Worm (Caenorhabditis elegans) whole organism, L3 larva: ENCODE results near the gene F53F4.11.

Experiments
- ZK546.5 ChIP-seq: sonication (generic microtip); optimal IDR thresholded peaks from 2 replicates; lab custom pipeline; 2017; ENCODE audit warnings: missing biosample characterization, missing genetic modification characterization
- ama-1 ChIP-seq: fragments of 150-350 bp; optimal IDR thresholded peaks from 2 replicates; lab custom pipeline; 2018
- egl-27 ChIP-seq: sonication (generic microtip); optimal IDR thresholded peaks from 4 replicates; lab custom pipeline; 2017; ENCODE audit warnings: missing biosample characterization, missing genetic modification reagents, missing genetic modification characterization
- elt-3 ChIP-seq, 3 experiments: fragments of 150-350 bp in 1 of 3; sonication (generic microtip) in 2 of 3; optimal IDR thresholded peaks; 2 replicates in 2 of 3; 4 replicates in 1 of 3; lab custom pipeline; 2014 to 2017; ENCODE audit warnings: missing biosample characterization in 3 of 3, missing genetic modification characterization in 3 of 3
- fos-1 ChIP-seq: fragments of 150-350 bp; optimal IDR thresholded peaks from 2 replicates; lab custom pipeline; 2014; ENCODE audit warnings: missing biosample characterization, missing genetic modification characterization
- lin-15B ChIP-seq: fragments of 150-350 bp; optimal IDR thresholded peaks from 2 replicates; lab custom pipeline; 2014; ENCODE audit warnings: missing biosample characterization, missing genetic modification characterization
- mdl-1 ChIP-seq: fragments of 150-350 bp; optimal IDR thresholded peaks from 2 replicates; lab custom pipeline; 2014; ENCODE audit warnings: missing biosample characterization, missing genetic modification characterization
- nhr-237 ChIP-seq: fragments of 150-350 bp; optimal IDR thresholded peaks from 2 replicates; lab custom pipeline; 2014; ENCODE audit warnings: missing biosample characterization, missing genetic modification characterization
- nhr-77 ChIP-seq: fragments of 150-350 bp; optimal IDR thresholded peaks from 2 replicates; lab custom pipeline; 2014; ENCODE audit warnings: missing biosample characterization, missing genetic modification characterization
- pha-4 ChIP-seq: fragments of 150-350 bp; optimal IDR thresholded peaks from 2 replicates; lab custom pipeline; 2014; ENCODE audit warnings: missing biosample characterization, missing genetic modification reagents, missing genetic modification characterization
- unc-39 ChIP-seq: sonication (generic microtip); optimal IDR thresholded peaks from 4 replicates; lab custom pipeline; 2017; ENCODE audit warnings: missing biosample characterization, missing genetic modification characterization
- ztf-11 ChIP-seq: fragments of 150-350 bp; optimal IDR thresholded peaks from 2 replicates; lab custom pipeline; 2014; ENCODE audit warnings: missing biosample characterization, missing genetic modification characterization

DNA sequence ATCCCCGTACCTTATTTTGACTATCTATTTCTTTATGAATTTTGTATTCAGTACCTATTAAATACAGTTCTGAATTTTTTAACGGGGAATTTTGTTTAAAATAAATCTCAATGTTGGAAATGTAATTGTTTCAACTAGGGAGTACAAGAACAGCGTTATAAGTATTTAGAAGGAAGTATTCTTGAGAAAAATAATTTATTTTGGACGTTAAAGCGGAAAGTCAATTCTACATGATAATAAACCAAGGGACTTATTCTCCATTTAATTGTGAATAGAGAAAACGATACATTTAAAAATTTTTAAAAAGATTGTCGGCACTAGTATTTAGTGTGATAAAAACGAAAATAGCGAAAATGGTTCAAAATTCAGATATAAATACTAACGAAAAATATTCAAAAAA lies 44.8 kb upstream of the F53F4.11 start:
- no peak for TF ChIP-seq ZK546.5
- no peak for TF ChIP-seq mdl-1
- TF ChIP-seq egl-27 (tag; lab: Kevin White, UChicago), result no peak
- no peak for TF ChIP-seq fos-1 (tag; lab: Kevin White, UChicago)
- no peak for TF ChIP-seq elt-3 (tag; optimal IDR thresholded peaks at IDR 0.05; lab: Kevin White, UChicago)
- TF ChIP-seq unc-39 (tag; lab: Kevin White, UChicago), result no peak
- no peak for TF ChIP-seq nhr-237 (tag; lab: Kevin White, UChicago)
- TF ChIP-seq lin-15B (tag; lab: Kevin White, UChicago), result no peak
- no peak for TF ChIP-seq nhr-77 (tag; lab: Kevin White, UChicago)
- no peak for TF ChIP-seq ama-1 (lab: Kevin White, UChicago)
- no peak for TF ChIP-seq pha-4 (tag; lab: Kevin White, UChicago)
- TF ChIP-seq ztf-11 (tag; lab: Kevin White, UChicago), result no peak
